Fruit fly (Drosophila melanogaster): ENCODE measurements around the gene Ccp84Ab.

Ccp84Ab gene

DNA sequence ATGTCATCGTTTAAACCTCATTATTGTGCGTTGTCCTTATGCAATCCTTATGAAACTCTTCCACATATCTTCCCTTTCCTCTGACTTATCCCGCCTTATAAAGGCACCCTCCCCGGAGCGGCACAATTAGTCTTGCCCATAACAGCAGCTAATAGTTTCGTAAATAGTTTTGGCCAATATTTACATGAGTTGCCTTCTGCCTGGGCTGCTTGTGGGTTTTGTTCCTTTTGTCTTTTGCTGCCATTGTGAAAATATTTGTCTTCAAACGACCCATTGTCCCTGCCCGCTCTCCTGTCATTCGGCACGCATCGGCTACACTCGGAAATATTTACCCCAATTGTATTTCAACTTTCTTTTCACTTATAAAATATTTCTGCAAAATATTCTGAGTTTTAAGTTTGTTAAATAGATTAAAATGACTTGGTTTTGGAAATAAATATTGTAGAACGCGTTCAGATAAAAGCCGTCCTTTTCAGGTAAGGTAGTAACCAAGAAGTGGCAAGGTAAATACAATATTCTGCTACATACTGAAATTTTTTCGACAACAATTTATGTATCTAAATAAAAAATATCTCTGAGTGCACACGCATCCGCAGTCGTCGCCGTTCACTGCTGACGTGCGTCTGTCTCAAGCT is 21.0 kb upstream of the Ccp84Ab start (continued):
- TF ChIP-seq CG14965 (GFP tag; optimal IDR thresholded peaks at IDR 0.05; ENCODE audit: borderline replicate concordance) (no peak), fu2 (GFP tag; optimal IDR thresholded peaks at IDR 0.05) (no peak), CG8478 (optimal IDR thresholded peaks at IDR 0.05) (no peak), nerfin-2 (GFP tag; IDR thresholded peaks at IDR 0.05; ENCODE audit: partially characterized antibody) (no peak), inv (GFP tag; IDR thresholded peaks at IDR 0.05; ENCODE audit: partially characterized antibody) (no peak), CG10654 (GFP tag; optimal IDR thresholded peaks at IDR 0.05) (no peak), cwo (GFP tag; optimal IDR thresholded peaks at IDR 0.05) (no peak), esg (GFP tag; conservative IDR thresholded peaks at IDR 0.05) (no peak), ssp (GFP tag; IDR thresholded peaks at IDR 0.05) (no peak), CG10431 (GFP tag; optimal IDR thresholded peaks at IDR 0.05) (no peak), wek (GFP tag; optimal IDR thresholded peaks at IDR 0.05) (no peak), CG13123 (GFP tag; optimal IDR thresholded peaks at IDR 0.05) (no peak), Max (GFP tag; optimal IDR thresholded peaks at IDR 0.05) (no peak), hbn (GFP tag; IDR thresholded peaks at IDR 0.05; ENCODE audit: partially characterized antibody) (no peak), Opbp (GFP tag; IDR thresholded peaks at IDR 0.05; ENCODE audit: partially characterized antibody) (no peak), schlank (tag; optimal IDR thresholded peaks at IDR 0.05) (no peak), HLH4C (GFP tag; IDR thresholded peaks at IDR 0.05; ENCODE audit: partially characterized antibody) (no peak), CG8281 (tag; optimal IDR thresholded peaks at IDR 0.05) (no peak), CG12299 (tag; optimal IDR thresholded peaks at IDR 0.05) (no peak), B-H1 (GFP tag; IDR thresholded peaks at IDR 0.05) (no peak), CG4707 (GFP tag; optimal IDR thresholded peaks at IDR 0.05) (no peak), CG12104 (GFP tag; optimal IDR thresholded peaks at IDR 0.05) (no peak), fru (optimal IDR thresholded peaks at IDR 0.05) (no peak), CG6272 (GFP tag; IDR thresholded peaks at IDR 0.05) (no peak), CG17359 (tag; optimal IDR thresholded peaks at IDR 0.05) (no peak), nom (GFP tag; optimal IDR thresholded peaks at IDR 0.05) (no peak), pho (GFP tag; optimal IDR thresholded peaks at IDR 0.05) (no peak), Poxn (GFP tag; IDR thresholded peaks at IDR 0.05) (no peak), CG8388 (GFP tag; optimal IDR thresholded peaks at IDR 0.05) (peak; percentile 42), gcm (GFP tag; optimal IDR thresholded peaks at IDR 0.05) (no peak), CG4854 (GFP tag; optimal IDR thresholded peaks at IDR 0.05) (no peak), pnt (GFP tag; optimal IDR thresholded peaks at IDR 0.05) (no peak), run (tag; optimal IDR thresholded peaks at IDR 0.05) (no peak), CG10274 (GFP tag; optimal IDR thresholded peaks at IDR 0.05) (no peak), CG30431 (GFP tag; optimal IDR thresholded peaks at IDR 0.05) (peak; percentile 21), Mes4 (GFP tag; optimal IDR thresholded peaks at IDR 0.05) (no peak), en (GFP tag; optimal IDR thresholded peaks at IDR 0.05) (no peak), CG43689 (GFP tag; IDR thresholded peaks at IDR 0.05) (no peak), CG33557 (GFP tag; optimal IDR thresholded peaks at IDR 0.05) (peak; percentile 17), shn (GFP tag; optimal IDR thresholded peaks at IDR 0.05) (no peak), lola (GFP tag; optimal IDR thresholded peaks at IDR 0.05) (peak in 1 of 3 experiments; percentile 77), ci (GFP tag; IDR thresholded peaks at IDR 0.05) (no peak), Optix (GFP tag; IDR thresholded peaks at IDR 0.05) (no peak), ash1 (GFP tag; optimal IDR thresholded peaks at IDR 0.05) (no peak), Asciz (GFP tag; optimal IDR thresholded peaks at IDR 0.05) (no peak), Ets65A (GFP tag) (no peak), Abd-B (GFP tag; optimal IDR thresholded peaks at IDR 0.05) (no peak), z (GFP tag; IDR thresholded peaks at IDR 0.05) (no peak), dimm (GFP tag; IDR thresholded peaks at IDR 0.05) (no peak), nerfin-1 (tag; optimal IDR thresholded peaks at IDR 0.05) (peak; percentile 42), CG7928 (GFP tag; optimal IDR thresholded peaks at IDR 0.05) (no peak)

Measured in whole organism, embryonic.